Worm (Caenorhabditis elegans) whole organism, mixed stage, embryonic: ENCODE data around the gene jmjd-5.

Experiments used
- ceh-83 ChIP-seq: fragments of 200-800 bp; sonication (Bioruptor generic); optimal IDR thresholded peaks from 2 replicates; lab custom pipeline; 2018; ENCODE audit warnings: mild to moderate bottlenecking, missing genetic modification characterization, missing compliant biosample characterization
- ces-1 ChIP-seq: fragments of 150-350 bp; optimal IDR thresholded peaks from 2 replicates; lab custom pipeline; 2014; ENCODE audit warnings: missing biosample characterization, missing genetic modification reagents, missing genetic modification characterization
- drap-1 ChIP-seq: fragments of 200-800 bp; sonication (Bioruptor generic); optimal IDR thresholded peaks from 3 replicates; lab custom pipeline; 2018; ENCODE audit warnings: mild to moderate bottlenecking, missing genetic modification characterization, missing compliant biosample characterization
- elt-3 ChIP-seq: fragments of 150-350 bp; optimal IDR thresholded peaks from 2 replicates; lab custom pipeline; 2014; ENCODE audit warnings: missing biosample characterization, missing genetic modification characterization
- lin-13 ChIP-seq: fragments of 150-350 bp; optimal IDR thresholded peaks from 2 replicates; lab custom pipeline; 2014; ENCODE audit warnings: missing biosample characterization, missing genetic modification characterization
- mep-1 ChIP-seq: fragments of 150-350 bp; optimal IDR thresholded peaks from 2 replicates; lab custom pipeline; 2017; ENCODE audit warnings: missing biosample characterization, missing genetic modification reagents, missing genetic modification characterization, inconsistent platforms
- mls-2 ChIP-seq: sonication (generic microtip); optimal IDR thresholded peaks from 2 replicates; lab custom pipeline; 2016; ENCODE audit warnings: mild to moderate bottlenecking, missing genetic modification characterization, moderate library complexity, missing compliant biosample characterization
- nhr-237 ChIP-seq: fragments of 150-350 bp; optimal IDR thresholded peaks from 2 replicates; lab custom pipeline; 2014; ENCODE audit warnings: missing biosample characterization, missing genetic modification characterization
- nhr-76 ChIP-seq: sonication (generic microtip); optimal IDR thresholded peaks from 2 replicates; lab custom pipeline; 2017; ENCODE audit warnings: missing biosample characterization, missing genetic modification characterization
- pha-4 ChIP-seq: fragments of 150-350 bp; optimal IDR thresholded peaks from 2 replicates; lab custom pipeline; 2018; ENCODE audit warnings: missing biosample characterization, missing genetic modification reagents, missing genetic modification characterization
- snpc-4 ChIP-seq: fragments of 150-350 bp; optimal IDR thresholded peaks from 2 replicates; lab custom pipeline; 2014; ENCODE audit warnings: missing biosample characterization, missing genetic modification characterization
- sptf-1 ChIP-seq: sonication (generic microtip); optimal IDR thresholded peaks from 2 replicates; lab custom pipeline; 2017; ENCODE audit warnings: mild to moderate bottlenecking, missing genetic modification characterization, moderate library complexity, missing compliant biosample characterization
- tbx-8 ChIP-seq: fragments of 200-800 bp; sonication (Bioruptor generic); optimal IDR thresholded peaks from 2 replicates; lab custom pipeline; 2018; ENCODE audit warnings: mild to moderate bottlenecking, missing genetic modification characterization, moderate library complexity, missing compliant biosample characterization
- unc-39 ChIP-seq: fragments of 150-350 bp; optimal IDR thresholded peaks from 2 replicates; lab custom pipeline; 2014; ENCODE audit warnings: missing biosample characterization, missing genetic modification characterization

DNA sequence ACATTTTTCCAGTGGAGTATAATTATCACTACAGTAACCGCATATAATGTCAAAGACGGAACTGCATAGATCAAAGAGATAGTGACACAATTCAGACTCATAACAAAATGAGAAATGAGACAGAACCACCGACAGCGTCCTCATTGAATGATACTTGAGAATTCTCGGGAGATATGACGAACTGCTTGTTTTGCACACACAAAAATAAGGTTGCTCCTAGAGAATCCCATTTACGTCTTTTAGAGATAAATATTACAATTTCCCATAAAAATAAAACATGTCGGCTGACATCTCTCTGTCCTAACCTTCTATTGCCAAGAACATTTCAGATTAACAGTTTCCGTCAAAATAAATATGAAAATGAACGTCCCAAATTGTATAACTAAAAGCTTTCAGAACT, 28.3 kb downstream of the jmjd-5 start, which contains the start of gene srg-38:
- TF ChIP-seq nhr-76 (tag; lab: Kevin White, UChicago) (no peak), pha-4 (no peak), drap-1 (GFP tag; lab: Kevin White, UChicago) (no peak), elt-3 (tag; lab: Kevin White, UChicago) (no peak), tbx-8 (GFP tag; lab: Kevin White, UChicago) (no peak), snpc-4 (tag; lab: Kevin White, UChicago) (no peak), mep-1 (no peak), ceh-83 (GFP tag; lab: Kevin White, UChicago) (no peak), ces-1 (GFP tag; lab: Kevin White, UChicago) (no peak), nhr-237 (no peak), mls-2 (no peak), lin-13 (tag; lab: Kevin White, UChicago) (no peak), sptf-1 (tag; lab: Kevin White, UChicago) (no peak), unc-39 (tag; lab: Kevin White, UChicago) (no peak)
